Worm (Caenorhabditis elegans): Measurements from ENCODE around the gene hgap-2.

DNA sequence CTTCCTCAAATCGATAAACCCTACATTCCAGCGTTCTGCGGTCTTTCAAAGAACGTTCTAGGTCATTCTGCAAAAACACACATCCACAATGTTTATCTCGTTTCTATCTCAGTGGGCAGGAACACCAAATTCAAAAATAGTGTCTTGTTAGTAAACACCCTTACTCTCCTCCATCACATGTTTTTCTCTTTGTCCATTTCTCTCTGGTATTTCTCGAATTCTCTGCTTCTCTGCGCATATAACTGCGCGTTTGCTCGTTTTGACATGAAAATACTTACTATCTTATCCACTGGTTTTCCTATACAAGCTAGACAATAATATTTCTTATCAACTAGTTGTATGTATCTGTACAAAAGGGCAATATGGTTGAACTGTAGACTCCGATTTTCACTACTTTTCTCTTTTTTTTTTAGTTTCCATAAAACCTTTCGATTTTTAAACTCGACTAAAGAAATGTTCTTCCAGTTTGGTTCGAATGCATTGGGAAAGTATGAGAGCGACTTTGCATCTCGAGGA lies 34.0 kb downstream of the hgap-2 start, which contains the start of gene pyr-1:
- TF ChIP-seq R02D3.7 (tag; optimal IDR thresholded peaks at IDR 0.05) = no peak
- TF ChIP-seq ZK546.5 (tag; optimal IDR thresholded peaks at IDR 0.05) = no peak
- TF ChIP-seq madf-9 (GFP tag; conservative IDR thresholded peaks at IDR 0.05) = no peak
- TF ChIP-seq nhr-28 (tag; optimal IDR thresholded peaks at IDR 0.05) = peak; percentile 81
- no peak for TF ChIP-seq snpc-4 (tag; optimal IDR thresholded peaks at IDR 0.05)
- TF ChIP-seq lsy-2 (tag; optimal IDR thresholded peaks at IDR 0.05) = no peak
- TF ChIP-seq egl-27 (tag; optimal IDR thresholded peaks at IDR 0.05) = no peak
- no peak for TF ChIP-seq fkh-10 (GFP tag; optimal IDR thresholded peaks at IDR 0.05)
- TF ChIP-seq unc-39 (tag; optimal IDR thresholded peaks at IDR 0.05) = no peak
- no peak for TF ChIP-seq ceh-28 (tag; optimal IDR thresholded peaks at IDR 0.05)
